Worm (Caenorhabditis elegans): ENCODE measurements around the gene F10D7.5.

- TF ChIP-seq W03F9.2 (tag; optimal IDR thresholded peaks at IDR 0.05) = no peak
- TF ChIP-seq him-1 (tag; optimal IDR thresholded peaks at IDR 0.05) = no peak
- TF ChIP-seq dao-5 (tag; optimal IDR thresholded peaks at IDR 0.05) = no peak
These were observed 42.0 kb downstream of the F10D7.5 start for ce11 chrX:17349411-17349810.

All from whole organism, L4/young adult.